Worm (Caenorhabditis elegans): ENCODE data around the gene prdx-3.
"Not testable (repeated sequence)": the region's sequence is repeated elsewhere in the genome, so short reads cannot be mapped to it uniquely, and the experiment has no call there.

Gene prdx-3

ce11 chrIII:4412108-4413009 is 5.1 kb downstream of the prdx-3 start (continued):
- TF ChIP-seq nhr-25 (tag; optimal IDR thresholded peaks at IDR 0.05; ENCODE audit: borderline replicate concordance, insufficient read depth) (no peak), ceh-20 (GFP tag; IDR thresholded peaks at IDR 0.05) (no peak), daf-8 (GFP tag; IDR thresholded peaks at IDR 0.05) (no peak)

- TF ChIP-seq pqm-1 (tag; optimal IDR thresholded peaks at IDR 0.05) (peak; percentile 77), hlh-11 (tag; optimal IDR thresholded peaks at IDR 0.05) (peak; percentile 50), cey-2 (tag; optimal IDR thresholded peaks at IDR 0.05; ENCODE audit: borderline replicate concordance, insufficient read depth) (no peak), mdl-1 (tag; optimal IDR thresholded peaks at IDR 0.05) (peak in 1 of 2 experiments; percentile 42), spr-1 (tag; optimal IDR thresholded peaks at IDR 0.05) (no peak), jun-1 (tag; optimal IDR thresholded peaks at IDR 0.05) (no peak), nhr-28 (tag; optimal IDR thresholded peaks at IDR 0.05) (peak; percentile 61), nhr-77 (tag; optimal IDR thresholded peaks at IDR 0.05) (peak; percentile 75), dmd-6 (GFP tag; IDR thresholded peaks at IDR 0.05) (peak; percentile 72), Y105C5A.15 (GFP tag; IDR thresholded peaks at IDR 0.05) (no peak), dve-1 (tag; optimal IDR thresholded peaks at IDR 0.05; ENCODE audit: insufficient read depth) (peak; percentile 68), dmd-9 (GFP tag; IDR thresholded peaks at IDR 0.05) (no peak), daf-16 (GFP tag; optimal IDR thresholded peaks at IDR 0.05) (no peak), daf-16 (tag; optimal IDR thresholded peaks at IDR 0.05) (peak; percentile 85)
Observed at ce11 chrIII:4413099-4413498, 5.9 kb downstream of the prdx-3 start, which contains the start of gene mpc-1. Gene mpc-1 (plus strand): TSS chrIII:4413457.

- peak; percentile 76 for TF ChIP-seq pha-4 (GFP tag; IDR thresholded peaks at IDR 0.05)
- not testable (repeated sequence) for TF ChIP-seq pha-4 (tag; optimal IDR thresholded peaks at IDR 0.05)
- peak; percentile 56 for TF ChIP-seq mep-1 (tag; optimal IDR thresholded peaks at IDR 0.05)
- peak; percentile 35; the same call in 1 of the 2 replicates for TF ChIP-seq madf-9 (GFP tag; conservative IDR thresholded peaks at IDR 0.05)
- TF ChIP-seq snpc-1.2 (GFP tag; IDR thresholded peaks at IDR 0.05) = peak; percentile 68
- peak; percentile 65 for TF ChIP-seq Y5F2A.4 (GFP tag; optimal IDR thresholded peaks at IDR 0.05)
- 0 out of 2 replicates have a peak, but pooled peaks have one; percentile 7 for TF ChIP-seq nhr-42 (GFP tag; IDR thresholded peaks at IDR 0.05)
- peak; percentile 20 for TF ChIP-seq hlh-11 (tag; optimal IDR thresholded peaks at IDR 0.05)
- TF ChIP-seq mes-2 (tag; optimal IDR thresholded peaks at IDR 0.05; ENCODE audit: poor library complexity, severe bottlenecking) = peak; percentile 67
- TF ChIP-seq nhr-48 (tag; optimal IDR thresholded peaks at IDR 0.05) = peak; percentile 38
- TF ChIP-seq duxl-1 (tag; optimal IDR thresholded peaks at IDR 0.05; ENCODE audit: poor library complexity) = peak; percentile 67
- 0 out of 2 replicates have a peak, but pooled peaks have one; percentile 16 for TF ChIP-seq daf-8 (GFP tag; IDR thresholded peaks at IDR 0.05)
- TF ChIP-seq F37D6.2 (tag; optimal IDR thresholded peaks at IDR 0.05) = peak; percentile 5
- peak; percentile 84 for TF ChIP-seq T26A8.4 (GFP tag; IDR thresholded peaks at IDR 0.05)
- TF ChIP-seq madf-5 (GFP tag; IDR thresholded peaks at IDR 0.05) = 0 out of 4 replicates have a peak, but pooled peaks have one; percentile 16 to 33
- TF ChIP-seq ZK337.2 (GFP tag; IDR thresholded peaks at IDR 0.05) = peak; percentile 39; the same call in 1 of the 2 replicates
- TF ChIP-seq rbr-2 (tag; optimal IDR thresholded peaks at IDR 0.05) = peak; percentile 65
- TF ChIP-seq egl-43 (GFP tag; IDR thresholded peaks at IDR 0.05) = peak; percentile 86
- TF ChIP-seq lin-29 (GFP tag; IDR thresholded peaks at IDR 0.05) = peak; percentile 26; the same call in 1 of the 2 replicates
- peak; percentile 80 for TF ChIP-seq lin-38 (GFP tag; IDR thresholded peaks at IDR 0.05)
- peak; percentile 46 for TF ChIP-seq dve-1 (tag; optimal IDR thresholded peaks at IDR 0.05; ENCODE audit: insufficient read depth)
- TF ChIP-seq Y48G9A.11 (GFP tag; IDR thresholded peaks at IDR 0.05) = 0 out of 2 replicates have a peak, but pooled peaks have one; percentile 39
- TF ChIP-seq F10B5.3 (tag; optimal IDR thresholded peaks at IDR 0.05) = peak; percentile 15
- TF ChIP-seq F26F4.8 (GFP tag; conservative IDR thresholded peaks at IDR 0.05) = 0 out of 2 replicates have a peak, but pooled peaks have one; percentile 60
- TF ChIP-seq Y75B8A.6 (GFP tag; IDR thresholded peaks at IDR 0.05) = 0 out of 2 replicates have a peak, but pooled peaks have one; percentile 50
- peak; percentile 73 for TF ChIP-seq lim-7 (GFP tag; IDR thresholded peaks at IDR 0.05)
- TF ChIP-seq F44E2.7 (GFP tag; IDR thresholded peaks at IDR 0.05) = peak; percentile 71; the same call in 1 of the 2 replicates
- TF ChIP-seq D1046.2 (GFP tag; IDR thresholded peaks at IDR 0.05) = peak; percentile 63; the same call in 1 of the 2 replicates
- TF ChIP-seq T20F7.1 (GFP tag; optimal IDR thresholded peaks at IDR 0.05) = peak; percentile 28
- peak; percentile 75 for TF ChIP-seq ctbp-1 (GFP tag; IDR thresholded peaks at IDR 0.05)
Observed at ce11 chrIII:4414041-4414440, 6.8 kb downstream of the prdx-3 start.

Measured in whole organism, L4 larva.